Worm (Caenorhabditis elegans): Measurements from ENCODE around the gene K03A1.4.

K03A1.4 gene

DNA sequence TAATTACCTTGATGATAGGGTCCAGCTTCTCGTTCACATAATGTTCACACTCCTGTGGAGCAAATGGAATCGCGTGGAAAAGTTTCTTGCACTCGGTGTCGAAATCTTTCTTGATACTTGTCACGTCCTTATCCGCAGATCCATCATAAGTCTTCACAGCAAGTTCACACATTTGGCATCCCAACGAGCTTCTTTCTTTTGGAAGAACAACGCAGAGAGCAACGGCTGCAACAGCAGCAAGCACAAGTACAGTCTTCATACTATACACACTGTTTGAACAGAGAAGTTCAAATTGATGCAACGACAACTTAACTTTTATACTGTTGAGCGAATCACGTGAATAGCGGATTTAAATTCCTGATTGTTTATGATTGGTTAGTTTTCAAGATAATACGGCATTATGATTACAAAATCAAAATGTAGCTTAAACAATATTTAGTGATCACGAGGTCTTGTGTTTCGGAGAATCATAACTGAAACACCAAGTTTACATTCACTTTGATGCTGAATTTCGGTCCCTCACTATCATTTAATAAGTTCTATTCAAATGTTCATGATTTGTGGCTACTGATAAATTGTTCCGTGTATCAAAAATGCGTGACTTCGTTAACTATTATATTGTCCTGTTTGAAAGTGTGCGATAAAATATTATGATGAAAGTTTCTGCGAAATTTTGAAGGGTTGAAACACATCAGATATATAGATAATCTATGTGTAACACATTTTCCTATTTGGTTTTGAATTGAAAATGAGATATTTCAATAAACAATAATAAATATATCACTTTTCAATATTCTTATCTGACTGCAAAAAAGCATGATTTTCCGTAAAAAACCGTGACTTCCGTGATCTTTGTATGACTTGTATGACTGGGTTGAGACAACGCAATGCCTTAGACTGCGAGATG, 18.2 kb upstream of the K03A1.4 start, which contains the start of the genes spp-2 and spp-6 (continued):
- TF ChIP-seq attf-5 (GFP tag; optimal IDR thresholded peaks at IDR 0.05) (no peak), B0336.3 (GFP tag; IDR thresholded peaks at IDR 0.05) (peak; percentile 35; the same call in 1 of the 2 replicates), ceh-79 (tag; optimal IDR thresholded peaks at IDR 0.05) (no peak), Y53G8AR.9 (GFP tag; conservative IDR thresholded peaks at IDR 0.05) (peak; percentile 79), xnd-1 (tag; optimal IDR thresholded peaks at IDR 0.05) (no peak), dpff-1 (tag; optimal IDR thresholded peaks at IDR 0.05) (no peak), nhr-179 (tag; optimal IDR thresholded peaks at IDR 0.05) (no peak), akir-1 (GFP tag; optimal IDR thresholded peaks at IDR 0.05) (no peak), die-1 (tag; optimal IDR thresholded peaks at IDR 0.05) (no peak), ceh-40 (GFP tag; IDR thresholded peaks at IDR 0.05) (no peak), cebp-2 (GFP tag; IDR thresholded peaks at IDR 0.05) (0 out of 2 replicates have a peak, but pooled peaks have one; percentile 24), attf-3 (GFP tag; conservative IDR thresholded peaks at IDR 0.05) (no peak), atf-7 (tag; optimal IDR thresholded peaks at IDR 0.05) (peak; percentile 49), D2030.7 (GFP tag; IDR thresholded peaks at IDR 0.05) (no peak)

DNA sequence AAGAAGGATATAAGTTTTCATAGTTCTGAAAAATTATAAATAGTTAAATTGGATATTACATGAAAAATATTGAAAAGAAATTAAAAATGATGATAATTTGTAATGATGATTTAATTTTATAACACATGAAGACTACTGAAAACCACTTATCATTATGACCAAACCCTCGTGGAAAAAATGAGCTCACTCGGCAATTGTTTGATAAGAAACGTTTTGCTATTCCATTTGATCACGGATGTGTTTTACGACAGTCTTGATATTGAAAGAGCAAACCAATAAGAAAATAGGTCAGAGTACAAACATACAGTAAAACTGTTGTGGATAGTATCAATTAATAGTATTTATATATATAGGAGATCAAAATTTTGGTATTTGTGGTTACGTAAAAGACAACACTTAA, 16.8 kb upstream of the K03A1.4 start, which contains the start of gene spp-3:
Gene spp-3 (minus strand): TSS at position 25 of the 400 bp plus-strand sequence.
- no peak for TF ChIP-seq C17E4.6 (GFP tag; IDR thresholded peaks at IDR 0.05)
- TF ChIP-seq nfyb-1 (GFP tag; IDR thresholded peaks at IDR 0.05): 0 out of 2 replicates have a peak, but pooled peaks have one; percentile 56
- TF ChIP-seq nhr-80 (tag; optimal IDR thresholded peaks at IDR 0.05): peak; percentile 82
- TF ChIP-seq somi-1 (GFP tag; optimal IDR thresholded peaks at IDR 0.05): no peak
- 0 out of 2 replicates have a peak, but pooled peaks have one; percentile 5 for TF ChIP-seq madf-6 (GFP tag; IDR thresholded peaks at IDR 0.05)
- TF ChIP-seq ztf-3 (GFP tag; optimal IDR thresholded peaks at IDR 0.05): no peak
- no peak for TF ChIP-seq hlh-26 (GFP tag; conservative IDR thresholded peaks at IDR 0.05)
- TF ChIP-seq cebp-1 (GFP tag; IDR thresholded peaks at IDR 0.05): no peak
- peak; percentile 40 for TF ChIP-seq cebp-1 (tag; optimal IDR thresholded peaks at IDR 0.05)
- peak; percentile 20 for TF ChIP-seq atf-7 (tag; optimal IDR thresholded peaks at IDR 0.05)
- no peak for TF ChIP-seq snpc-1.3 (tag; optimal IDR thresholded peaks at IDR 0.05; ENCODE audit: insufficient read depth)
- peak; percentile 65 for TF ChIP-seq ets-4 (GFP tag; optimal IDR thresholded peaks at IDR 0.05)

DNA sequence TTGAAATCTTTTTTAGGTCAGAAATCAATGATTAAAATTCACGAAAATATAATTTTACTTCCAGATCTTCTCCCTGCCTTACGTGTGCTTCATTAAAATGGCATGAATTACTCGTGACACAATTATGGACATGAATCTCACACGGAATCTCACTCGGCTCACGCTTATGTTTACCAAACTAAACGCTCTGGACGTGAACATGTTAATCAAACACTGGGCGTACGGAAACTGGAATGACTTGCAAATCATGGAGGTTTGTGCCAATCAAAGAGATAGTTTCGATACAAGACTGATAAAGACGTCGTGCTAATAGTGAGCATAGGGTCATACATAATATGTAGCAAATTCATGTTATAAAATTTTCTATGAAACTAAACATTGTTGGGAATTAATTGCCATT, 16.0 kb upstream of the K03A1.4 start:
- TF ChIP-seq B0336.3 (GFP tag; IDR thresholded peaks at IDR 0.05): 0 out of 2 replicates have a peak, but pooled peaks have one; percentile 15
- no peak for TF ChIP-seq C17E4.6 (GFP tag; IDR thresholded peaks at IDR 0.05)
- peak; percentile 3 for TF ChIP-seq tbp1 (GFP tag; optimal IDR thresholded peaks at IDR 0.05)
- peak; percentile 21 for TF ChIP-seq nhr-80 (tag; optimal IDR thresholded peaks at IDR 0.05)
- TF ChIP-seq Y53F4B.3 (GFP tag; IDR thresholded peaks at IDR 0.05): no peak
- no peak for TF ChIP-seq ztf-26 (tag; optimal IDR thresholded peaks at IDR 0.05)
- no peak for TF ChIP-seq F33H1.4 (GFP tag; IDR thresholded peaks at IDR 0.05)
- no peak for TF ChIP-seq lsy-27 (tag; optimal IDR thresholded peaks at IDR 0.05; ENCODE audit: borderline replicate concordance, insufficient read depth)
- no peak for TF ChIP-seq atf-7 (tag; optimal IDR thresholded peaks at IDR 0.05)
- TF ChIP-seq Y53G8AR.9 (GFP tag; conservative IDR thresholded peaks at IDR 0.05): no peak
- no peak for TF ChIP-seq let-607 (tag; optimal IDR thresholded peaks at IDR 0.05)
- TF ChIP-seq egl-18 (GFP tag; IDR thresholded peaks at IDR 0.05): no peak
- TF ChIP-seq repo-1 (tag; optimal IDR thresholded peaks at IDR 0.05): peak; percentile 27
